Worm (Caenorhabditis elegans) whole organism, L4/young adult: ENCODE results near the gene lgg-3.

Experiments
- W03F9.2 ChIP-seq: fragments of 150-350 bp; optimal IDR thresholded peaks from 2 replicates; lab custom pipeline; 2014; ENCODE audit warnings: missing biosample characterization, missing genetic modification characterization
- dao-5 ChIP-seq: sonication (generic microtip); optimal IDR thresholded peaks from 2 replicates; lab custom pipeline; 2016; ENCODE audit warnings: missing genotype, missing genetic modification characterization, moderate library complexity, missing compliant biosample characterization
- him-1 ChIP-seq: sonication (generic microtip); optimal IDR thresholded peaks from 2 replicates; lab custom pipeline; 2016; ENCODE audit warnings: missing genotype, missing genetic modification reagents, missing genetic modification characterization, missing compliant biosample characterization

DNA sequence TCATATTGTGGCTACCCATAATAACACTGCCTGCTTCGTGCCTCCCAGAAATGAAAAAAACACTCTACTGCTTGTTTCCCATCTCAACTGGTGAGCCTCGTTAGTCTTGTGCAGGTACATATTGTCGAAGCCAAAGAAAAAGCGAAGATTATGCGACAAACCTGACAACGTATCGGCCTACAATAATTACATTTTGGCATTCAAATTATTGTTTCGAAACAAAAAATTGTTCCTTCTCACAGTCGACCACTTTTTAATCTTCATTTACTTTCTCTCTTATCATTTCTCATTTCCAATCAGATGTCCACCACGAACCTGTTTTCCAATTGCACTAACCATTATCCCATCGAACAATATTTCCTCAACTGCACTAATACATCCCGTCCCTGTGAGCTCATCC, 45.3 kb upstream of the lgg-3 start, which contains the start of gene B0244.15:
- TF ChIP-seq him-1 (tag; lab: Kevin White, UChicago) (no peak), dao-5 (no peak), W03F9.2 (tag; lab: Kevin White, UChicago) (no peak)
